ENCODE assay signal across 1 fruit fly cellular context in the genomic region with DNA sequence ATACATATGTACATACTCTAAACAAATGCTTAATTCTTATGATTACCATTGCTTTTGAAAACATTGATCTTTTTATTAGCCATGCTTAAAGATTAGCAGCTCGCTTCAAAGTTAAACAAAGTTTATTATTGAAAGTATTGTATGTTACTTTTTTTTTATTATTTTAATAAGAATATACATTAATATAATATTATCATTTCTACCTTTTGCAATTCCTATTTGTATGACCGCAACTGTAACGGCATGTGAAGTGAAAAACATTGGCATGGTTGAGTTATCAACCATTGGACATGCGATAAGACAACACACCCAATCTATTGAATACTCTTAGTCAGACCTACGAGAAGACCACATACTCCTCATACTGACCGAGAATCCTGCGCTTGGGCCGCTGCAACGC.
A peak's percentile ranks its signal among the peaks of the same experiment; 100 is the strongest.
TF ChIP-seq lines count a peak whose summit lies in the region.

No protein-coding gene starts in this region.

TF ChIP-seq in whole organism, embryonic, 481 proteins besides CTCF, POLR2A, EP300 and RAD21 (continued from another document):
- TF ChIP-seq Trl (optimal IDR thresholded peaks at IDR 0.05; lab: Kevin White, UChicago) (no peak), Trl (GFP tag; optimal IDR thresholded peaks at IDR 0.05; lab: Kevin White, UChicago) (no peak), esg (GFP tag; conservative IDR thresholded peaks at IDR 0.05; lab: Robert Waterston, UW) (no peak), otp (GFP tag; IDR thresholded peaks at IDR 0.05; lab: Robert Waterston, UW) (no peak), TFAM (GFP tag; optimal IDR thresholded peaks at IDR 0.05; lab: Kevin White, UChicago) (no peak), wdn (GFP tag; IDR thresholded peaks at IDR 0.05; lab: Robert Waterston, UW) (no peak), CG12769 (tag; optimal IDR thresholded peaks at IDR 0.05; lab: Kevin White, UChicago) (no peak), Sry-δ (GFP tag; optimal IDR thresholded peaks at IDR 0.05; lab: Kevin White, UChicago) (no peak), CG33557 (GFP tag; optimal IDR thresholded peaks at IDR 0.05; lab: Kevin White, UChicago) (no peak), Antp (GFP tag; optimal IDR thresholded peaks at IDR 0.05; lab: Kevin White, UChicago) (no peak), sob (GFP tag; IDR thresholded peaks at IDR 0.05; lab: Robert Waterston, UW) (no peak), stwl (tag; optimal IDR thresholded peaks at IDR 0.05; lab: Kevin White, UChicago) (no peak), CG5180 (GFP tag; optimal IDR thresholded peaks at IDR 0.05; lab: Kevin White, UChicago) (no peak), CG17612 (GFP tag; IDR thresholded peaks at IDR 0.05; lab: Robert Waterston, UW) (no peak), unpg (GFP tag; optimal IDR thresholded peaks at IDR 0.05; lab: Kevin White, UChicago) (peak; percentile 39), gfzf (GFP tag; optimal IDR thresholded peaks at IDR 0.05; lab: Kevin White, UChicago) (no peak), Dip3 (GFP tag; optimal IDR thresholded peaks at IDR 0.05; lab: Kevin White, UChicago) (no peak), CG12299 (tag; optimal IDR thresholded peaks at IDR 0.05; lab: Kevin White, UChicago) (no peak), CG18599 (GFP tag; optimal IDR thresholded peaks at IDR 0.05; lab: Kevin White, UChicago) (peak; percentile 46), gcm2 (GFP tag; optimal IDR thresholded peaks at IDR 0.05; lab: Kevin White, UChicago) (no peak), gem (tag; optimal IDR thresholded peaks at IDR 0.05; lab: Kevin White, UChicago) (peak; percentile 56), CG11456 (GFP tag; IDR thresholded peaks at IDR 0.05; lab: Robert Waterston, UW) (no peak), Blimp-1 (GFP tag; optimal IDR thresholded peaks at IDR 0.05; lab: Kevin White, UChicago) (no peak), ara (GFP tag; IDR thresholded peaks at IDR 0.05; lab: Robert Waterston, UW) (no peak), repo (GFP tag; optimal IDR thresholded peaks at IDR 0.05; lab: Kevin White, UChicago) (no peak), rib (GFP tag; IDR thresholded peaks at IDR 0.05; lab: Robert Waterston, UW) (no peak), aop (GFP tag; IDR thresholded peaks at IDR 0.05; lab: Robert Waterston, UW) (no peak), CG14050 (GFP tag; IDR thresholded peaks at IDR 0.05; lab: Robert Waterston, UW) (0 out of 3 replicates have a peak, but pooled peaks have one; percentile 20), Scr (GFP tag; IDR thresholded peaks at IDR 0.05; lab: Robert Waterston, UW; ENCODE audit: partially characterized antibody) (no peak), shn (GFP tag; optimal IDR thresholded peaks at IDR 0.05; lab: Kevin White, UChicago) (no peak), CG5245 (GFP tag; optimal IDR thresholded peaks at IDR 0.05; lab: Kevin White, UChicago) (no peak), HLH54F (GFP tag; optimal IDR thresholded peaks at IDR 0.05; lab: Kevin White, UChicago) (no peak), vfl (GFP tag; optimal IDR thresholded peaks at IDR 0.05; lab: Kevin White, UChicago) (no peak), mirr (GFP tag; optimal IDR thresholded peaks at IDR 0.05; lab: Kevin White, UChicago) (no peak), ken (GFP tag; IDR thresholded peaks at IDR 0.05; lab: Robert Waterston, UW) (no peak), GATAe (GFP tag; conservative IDR thresholded peaks at IDR 0.05; lab: Robert Waterston, UW) (peak; percentile 35; the same call in 1 of the 2 replicates), CG14441 (GFP tag; IDR thresholded peaks at IDR 0.05; lab: Robert Waterston, UW) (no peak), Nf-YB (GFP tag; optimal IDR thresholded peaks at IDR 0.05; lab: Kevin White, UChicago) (no peak), eve (GFP tag; optimal IDR thresholded peaks at IDR 0.05; lab: Kevin White, UChicago) (no peak), CG7839 (tag; optimal IDR thresholded peaks at IDR 0.05; lab: Kevin White, UChicago) (peak; percentile 28), exex (tag; optimal IDR thresholded peaks at IDR 0.05; lab: Kevin White, UChicago) (peak; percentile 63), gsb-n (tag; optimal IDR thresholded peaks at IDR 0.05; lab: Kevin White, UChicago) (no peak), tna (GFP tag; IDR thresholded peaks at IDR 0.05; lab: Robert Waterston, UW; ENCODE audit: partially characterized antibody) (no peak), chinmo (GFP tag; IDR thresholded peaks at IDR 0.05; lab: Robert Waterston, UW; ENCODE audit: partially characterized antibody) (no peak), yki (optimal IDR thresholded peaks at IDR 0.05; lab: Kevin White, UChicago) (no peak), CG10147 (GFP tag; optimal IDR thresholded peaks at IDR 0.05; lab: Kevin White, UChicago) (no peak), CG1233 (GFP tag; optimal IDR thresholded peaks at IDR 0.05; lab: Kevin White, UChicago) (no peak), Doc2 (GFP tag; IDR thresholded peaks at IDR 0.05; lab: Robert Waterston, UW) (no peak), pan (optimal IDR thresholded peaks at IDR 0.05; lab: Kevin White, UChicago) (no peak), pan (GFP tag; optimal IDR thresholded peaks at IDR 0.05 in 1 of 2, IDR thresholded peaks at IDR 0.05 in 1 of 2) (peak in 1 of 2 experiments; percentile 7), CG17328 (GFP tag; IDR thresholded peaks at IDR 0.05; lab: Robert Waterston, UW) (no peak), kah (GFP tag; optimal IDR thresholded peaks at IDR 0.05; lab: Kevin White, UChicago) (no peak), Dip2 (GFP tag; IDR thresholded peaks at IDR 0.05; lab: Robert Waterston, UW) (no peak), Ets65A (GFP tag; lab: Kevin White, UChicago) (peak; percentile 44), pros (GFP tag; optimal IDR thresholded peaks at IDR 0.05; lab: Kevin White, UChicago) (no peak), CG2678 (tag; optimal IDR thresholded peaks at IDR 0.05; lab: Kevin White, UChicago) (peak; percentile 56), Hr51 (GFP tag; optimal IDR thresholded peaks at IDR 0.05; lab: Kevin White, UChicago) (no peak), chm (GFP tag; IDR thresholded peaks at IDR 0.05; lab: Robert Waterston, UW) (no peak), disco-r (GFP tag; optimal IDR thresholded peaks at IDR 0.05; lab: Kevin White, UChicago) (no peak), CG6654 (GFP tag; optimal IDR thresholded peaks at IDR 0.05; lab: Kevin White, UChicago) (no peak), da (GFP tag; optimal IDR thresholded peaks at IDR 0.05; lab: Kevin White, UChicago) (no peak), wek (GFP tag; optimal IDR thresholded peaks at IDR 0.05; lab: Kevin White, UChicago) (no peak), CG17802 (tag; optimal IDR thresholded peaks at IDR 0.05; lab: Kevin White, UChicago) (no peak), CG30403 (GFP tag; optimal IDR thresholded peaks at IDR 0.05; lab: Kevin White, UChicago) (no peak), CG17568 (GFP tag; optimal IDR thresholded peaks at IDR 0.05; lab: Kevin White, UChicago) (no peak), Nf-YC (tag; optimal IDR thresholded peaks at IDR 0.05; lab: Kevin White, UChicago) (no peak), phol (tag; optimal IDR thresholded peaks at IDR 0.05; lab: Kevin White, UChicago) (no peak), cato (GFP tag; optimal IDR thresholded peaks at IDR 0.05; lab: Kevin White, UChicago; ENCODE audit: borderline replicate concordance) (no peak), lab (GFP tag; optimal IDR thresholded peaks at IDR 0.05; lab: Kevin White, UChicago) (peak; percentile 41), CG8089 (GFP tag; optimal IDR thresholded peaks at IDR 0.05; lab: Kevin White, UChicago) (no peak), CG11504 (tag; optimal IDR thresholded peaks at IDR 0.05; lab: Kevin White, UChicago) (peak; percentile 3), bigmax (GFP tag; optimal IDR thresholded peaks at IDR 0.05; lab: Kevin White, UChicago) (no peak), danr (GFP tag; IDR thresholded peaks at IDR 0.05; lab: Robert Waterston, UW) (no peak), lmd (GFP tag; IDR thresholded peaks at IDR 0.05; lab: Robert Waterston, UW) (no peak), Chrac-16 (GFP tag; optimal IDR thresholded peaks at IDR 0.05; lab: Kevin White, UChicago) (no peak), HmgD (GFP tag; optimal IDR thresholded peaks at IDR 0.05; lab: Kevin White, UChicago) (no peak), fd96Cb (tag; optimal IDR thresholded peaks at IDR 0.05; lab: Kevin White, UChicago) (no peak), zen (tag; optimal IDR thresholded peaks at IDR 0.05; lab: Kevin White, UChicago) (no peak), pita (GFP tag; optimal IDR thresholded peaks at IDR 0.05; lab: Kevin White, UChicago) (no peak), CG8924 (tag; optimal IDR thresholded peaks at IDR 0.05; lab: Kevin White, UChicago) (no peak), onecut (GFP tag; IDR thresholded peaks at IDR 0.05; lab: Robert Waterston, UW) (no peak), so (GFP tag; IDR thresholded peaks at IDR 0.05; lab: Robert Waterston, UW) (no peak), Gug (GFP tag; IDR thresholded peaks at IDR 0.05; lab: Robert Waterston, UW) (no peak), CG2120 (GFP tag; optimal IDR thresholded peaks at IDR 0.05; lab: Kevin White, UChicago) (no peak), Doc3 (GFP tag; IDR thresholded peaks at IDR 0.05; lab: Robert Waterston, UW; ENCODE audit: partially characterized antibody) (no peak), CG30431 (GFP tag; optimal IDR thresholded peaks at IDR 0.05; lab: Kevin White, UChicago) (no peak), scrt (GFP tag; optimal IDR thresholded peaks at IDR 0.05; lab: Kevin White, UChicago) (no peak), salm (tag; optimal IDR thresholded peaks at IDR 0.05; lab: Kevin White, UChicago) (no peak), CG2129 (GFP tag; IDR thresholded peaks at IDR 0.05; lab: Robert Waterston, UW; ENCODE audit: partially characterized antibody) (no peak), btn (GFP tag; optimal IDR thresholded peaks at IDR 0.05; lab: Kevin White, UChicago) (no peak), CG16779 (GFP tag; IDR thresholded peaks at IDR 0.05; lab: Robert Waterston, UW) (no peak), Xrp1 (GFP tag; IDR thresholded peaks at IDR 0.05; lab: Robert Waterston, UW) (peak; percentile 30; the same call in 1 of the 2 replicates), az2 (GFP tag; optimal IDR thresholded peaks at IDR 0.05; lab: Kevin White, UChicago) (no peak), Fer3 (tag; optimal IDR thresholded peaks at IDR 0.05; lab: Kevin White, UChicago) (peak; percentile 18), chif (GFP tag; optimal IDR thresholded peaks at IDR 0.05; lab: Kevin White, UChicago) (no peak), CG34224 (GFP tag; IDR thresholded peaks at IDR 0.05; lab: Robert Waterston, UW; ENCODE audit: partially characterized antibody) (no peak), CG11247 (GFP tag; IDR thresholded peaks at IDR 0.05; lab: Robert Waterston, UW) (no peak), Fer1 (GFP tag; optimal IDR thresholded peaks at IDR 0.05; lab: Kevin White, UChicago) (peak; percentile 30), tll (GFP tag; optimal IDR thresholded peaks at IDR 0.05; lab: Kevin White, UChicago) (no peak), CG4404 (GFP tag; IDR thresholded peaks at IDR 0.05; lab: Robert Waterston, UW) (no peak), ato (GFP tag; IDR thresholded peaks at IDR 0.05; lab: Robert Waterston, UW; ENCODE audit: partially characterized antibody) (no peak)
